Fruit fly (Drosophila melanogaster) S2 (cell line): Measurements from ENCODE around the gene h-cup.

Experiments
- CG8478 ChIP-seq: fragments of >200 bp; optimal IDR thresholded peaks from 2 replicates; lab custom pipeline; 2018
- CTCF ChIP-seq, 2 experiments: fragments of >200 bp; optimal IDR thresholded peaks; 2 replicates each; lab custom pipeline; 2018

The h-cup gene

DNA sequence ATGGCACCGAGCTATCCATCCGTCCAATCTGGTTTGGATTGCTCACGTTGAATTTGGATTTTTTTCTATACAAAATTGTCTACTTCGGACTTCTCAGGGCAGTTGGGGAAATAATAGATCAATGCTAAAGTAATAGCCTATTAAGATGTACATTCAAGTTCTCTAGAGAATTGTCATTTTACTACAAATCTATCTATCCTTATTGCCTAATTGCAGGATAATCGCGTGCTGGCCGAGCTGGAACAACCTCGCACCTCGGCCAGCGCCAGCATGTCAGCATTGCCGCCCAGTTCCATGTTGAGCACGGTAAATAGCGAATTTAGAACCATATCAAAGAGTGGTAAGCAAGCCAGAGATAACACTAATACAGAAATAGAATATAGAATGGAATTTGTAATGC lies at the start of gene h-cup:
h-cup (minus strand) TSS at position 101 of the 400 bp plus-strand sequence.
- TF ChIP-seq CTCF (optimal IDR thresholded peaks at IDR 0.05; lab: Kevin White, UChicago) (no peak), CG8478 (no peak)

DNA sequence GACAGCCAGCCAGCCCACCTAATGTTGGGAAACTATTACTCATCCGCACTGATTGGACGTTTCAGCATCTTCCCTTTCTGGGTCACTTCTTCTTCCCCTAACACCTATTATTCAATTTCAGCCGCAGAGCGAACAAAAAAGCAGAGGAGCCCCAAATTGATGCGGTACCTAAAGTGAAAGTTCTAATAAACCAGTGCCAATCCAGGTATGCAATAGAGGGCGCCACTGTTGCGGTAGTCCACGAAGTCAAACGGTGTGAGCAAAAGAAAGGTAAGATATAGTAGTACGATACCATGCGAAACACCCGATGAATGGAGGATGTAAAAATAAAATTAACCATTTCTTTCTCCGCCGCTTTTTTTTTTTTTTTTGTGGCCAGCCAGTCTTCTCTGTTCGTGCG lies 48.4 kb upstream of the h-cup start:
- TF ChIP-seq CG8478 (no peak), CTCF (optimal IDR thresholded peaks at IDR 0.05; lab: Kevin White, UChicago) (peak; percentile 71 to 75)

DNA sequence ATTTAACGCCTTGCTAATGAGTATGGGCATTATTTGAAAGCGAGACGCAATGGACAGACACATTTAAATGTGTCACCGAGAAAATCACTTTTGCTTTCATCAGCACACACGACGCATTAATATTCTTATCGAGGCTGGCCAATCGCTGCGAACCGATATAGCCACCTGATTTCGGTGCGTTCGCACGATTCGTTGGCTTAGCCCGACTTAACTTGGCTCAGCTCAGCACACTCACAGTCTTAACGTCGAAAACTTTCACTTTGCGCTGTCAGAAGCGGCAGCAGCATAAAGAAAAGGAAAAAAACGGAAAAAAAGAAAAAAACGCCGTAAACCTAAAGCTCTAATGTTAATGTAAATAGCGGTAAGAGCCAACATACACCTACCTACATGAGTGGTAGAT lies 47.6 kb upstream of the h-cup start:
- TF ChIP-seq CTCF (optimal IDR thresholded peaks at IDR 0.05; lab: Kevin White, UChicago) (no peak), CG8478 (no peak)

DNA sequence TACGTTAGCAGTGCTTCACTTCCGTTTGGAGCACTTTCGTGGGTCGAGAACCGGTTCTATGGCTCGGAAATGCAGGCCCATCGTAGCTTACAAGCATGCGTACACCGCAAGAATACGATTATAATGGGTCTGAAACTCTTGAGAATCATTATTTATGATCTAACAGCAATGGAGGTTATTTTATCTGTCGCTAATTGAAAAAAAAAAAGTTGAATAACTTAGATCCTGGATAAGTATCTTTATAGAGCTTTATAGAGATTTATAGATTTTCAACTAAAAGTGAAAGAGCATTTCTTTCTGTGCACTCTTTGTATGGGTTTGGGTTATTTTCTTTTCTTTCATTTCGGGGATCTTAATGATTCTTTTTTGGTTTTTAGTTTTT lies 45.1 kb upstream of the h-cup start:
- TF ChIP-seq CTCF (optimal IDR thresholded peaks at IDR 0.05; lab: Kevin White, UChicago) (no peak), CG8478 (no peak)

DNA sequence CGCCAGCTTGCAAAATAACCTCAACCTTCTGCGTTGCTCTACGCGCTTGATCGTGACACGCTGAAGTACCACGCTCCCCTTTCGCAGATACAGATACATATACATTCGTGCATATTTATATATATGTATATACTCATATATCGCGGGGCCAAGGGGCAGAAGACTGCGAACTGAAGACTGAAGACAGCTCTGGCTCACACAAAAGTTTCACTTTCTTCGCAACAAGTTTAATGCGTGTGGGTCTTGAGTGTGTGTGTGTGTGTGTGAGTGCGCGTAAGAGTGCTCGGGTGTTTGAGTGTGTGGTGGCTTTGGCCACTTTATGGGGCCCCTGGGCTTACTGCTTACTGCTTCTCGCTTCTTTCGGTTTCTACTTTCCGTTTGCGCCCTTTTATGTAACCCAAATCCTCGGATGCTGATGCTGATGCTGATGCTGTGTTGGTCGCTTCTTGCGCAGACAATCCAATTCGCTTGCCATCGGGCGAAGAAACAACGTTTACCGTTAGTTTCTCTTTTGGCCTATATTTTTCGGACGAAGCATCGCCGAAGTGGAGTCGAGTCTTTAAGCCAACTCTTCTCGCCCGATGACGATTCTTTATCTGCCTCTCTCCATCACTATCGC lies 44.6 kb upstream of the h-cup start:
- no peak for TF ChIP-seq CG8478
- TF ChIP-seq CTCF (optimal IDR thresholded peaks at IDR 0.05; lab: Kevin White, UChicago) = no peak

DNA sequence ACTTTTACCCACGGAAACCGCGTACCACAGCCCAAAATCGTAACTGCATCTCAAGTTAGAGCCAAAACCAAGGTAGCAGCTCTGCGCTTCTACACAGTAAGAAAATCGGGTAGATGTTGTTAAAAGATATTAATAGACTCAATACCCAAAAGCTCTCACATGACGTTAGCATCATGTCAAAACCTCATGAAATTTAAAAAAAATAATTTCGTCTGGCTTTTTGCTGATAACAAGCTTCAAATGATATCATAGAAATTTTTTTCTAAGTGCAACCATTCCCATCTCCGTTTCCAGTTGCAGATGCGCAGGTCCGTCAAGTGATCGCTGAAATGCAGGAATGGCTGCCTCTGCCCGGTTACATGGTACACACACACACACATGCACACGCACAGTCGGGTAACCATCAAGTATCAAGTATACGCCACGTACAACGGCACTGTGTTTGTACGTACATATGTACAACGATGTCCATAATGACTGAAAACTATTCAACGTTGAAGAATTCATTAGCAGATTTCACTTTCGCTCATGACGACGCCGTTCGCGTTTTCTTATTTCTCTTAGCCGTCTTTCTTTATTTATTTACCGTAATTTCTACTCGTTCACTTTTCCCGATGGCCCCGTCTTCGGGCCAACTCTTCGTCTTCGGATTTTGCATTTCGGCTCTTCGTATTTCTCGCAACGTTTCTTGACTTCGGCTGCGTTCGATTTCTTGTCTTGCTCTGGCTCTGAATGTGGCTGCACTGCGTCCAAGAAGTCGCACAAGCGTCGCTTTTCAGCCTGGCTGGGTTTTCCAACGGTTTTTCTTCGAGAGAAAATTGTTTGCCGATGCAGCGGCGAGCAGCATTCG lies 43.1 kb upstream of the h-cup start:
- TF ChIP-seq CG8478 (no peak), CTCF (optimal IDR thresholded peaks at IDR 0.05; lab: Kevin White, UChicago) (no peak)

DNA sequence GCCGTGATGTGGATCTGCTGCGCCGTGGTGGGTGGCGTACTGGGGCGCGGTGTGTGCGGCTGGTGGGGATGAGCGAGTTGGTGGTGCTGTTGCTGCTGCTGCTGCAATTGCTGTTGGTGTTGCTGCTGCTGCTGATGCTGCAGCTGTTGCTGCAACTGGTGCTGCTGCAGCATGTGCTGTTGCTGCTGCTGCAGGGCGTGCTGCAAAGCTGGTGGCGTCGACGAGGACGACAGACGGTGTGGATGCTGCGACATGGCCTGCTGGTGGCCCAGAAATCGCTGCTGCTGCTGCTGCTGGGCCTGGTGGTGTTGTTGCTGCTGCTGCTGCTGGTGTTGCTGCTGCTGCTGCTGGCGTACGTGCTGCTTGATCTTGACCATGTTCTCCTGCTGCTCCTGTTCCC lies 41.4 kb upstream of the h-cup start:
- TF ChIP-seq CG8478 (no peak), CTCF (optimal IDR thresholded peaks at IDR 0.05; lab: Kevin White, UChicago) (no peak)

DNA sequence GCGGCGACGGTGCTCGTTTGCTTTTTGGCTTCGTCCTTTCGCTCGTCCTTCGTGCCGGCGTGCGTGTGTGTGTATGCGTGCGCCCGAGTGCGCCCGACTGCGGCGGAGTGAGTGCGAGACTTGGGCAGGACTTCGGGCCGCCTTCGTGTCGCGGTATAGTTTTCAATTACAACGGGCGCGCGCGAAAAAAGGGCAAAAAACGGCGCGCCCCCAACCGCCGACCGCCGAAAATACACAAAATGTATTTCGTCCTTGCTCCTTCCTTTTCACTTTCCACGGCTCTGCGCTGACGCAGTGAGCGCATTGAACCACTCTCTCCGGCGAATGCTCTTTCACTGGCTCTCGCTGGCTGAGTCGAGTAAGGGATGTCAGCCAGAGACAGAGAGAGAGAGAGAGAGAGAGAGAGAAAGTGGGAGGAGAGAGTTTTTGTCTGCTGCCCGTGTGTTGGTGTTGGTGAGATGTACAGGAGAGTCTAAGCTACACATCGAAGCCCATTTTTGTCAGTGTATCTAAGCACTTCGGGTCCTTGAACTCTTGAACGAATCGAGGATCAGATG lies 37.7 kb upstream of the h-cup start:
- TF ChIP-seq CTCF (optimal IDR thresholded peaks at IDR 0.05; lab: Kevin White, UChicago) (no peak), CG8478 (no peak)

DNA sequence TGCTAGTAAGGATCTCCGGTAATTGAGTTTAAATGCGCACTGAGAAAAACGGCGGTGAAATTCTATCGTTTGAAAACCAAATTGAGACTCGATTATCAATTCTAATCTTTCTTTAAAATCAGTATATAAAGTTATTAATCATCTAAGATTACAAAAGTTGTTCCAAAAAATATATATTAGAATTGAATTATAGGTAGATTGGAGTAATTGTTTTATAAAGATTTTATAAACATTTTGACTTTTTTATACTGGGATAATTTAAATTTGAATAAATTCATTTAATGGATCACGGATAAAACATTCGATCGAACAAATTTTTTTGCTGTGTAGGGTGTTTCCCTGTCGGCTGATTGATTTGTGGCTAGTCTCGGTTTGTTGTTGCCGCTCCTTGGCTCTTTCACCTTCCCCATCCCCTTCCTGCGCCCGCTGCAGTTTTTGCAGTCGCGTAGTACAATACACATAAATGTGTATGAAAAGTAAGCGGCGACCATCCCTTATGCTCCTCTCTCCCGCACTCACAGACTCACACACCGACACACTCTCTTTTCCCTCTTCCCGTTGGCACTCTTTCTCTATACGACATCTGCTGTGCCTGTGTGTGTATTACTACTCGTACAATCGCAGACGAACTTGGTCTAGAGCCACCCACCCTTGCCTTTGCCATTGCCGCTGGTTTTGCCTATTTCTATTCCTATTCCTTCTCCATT lies 36.2 kb upstream of the h-cup start:
- no peak for TF ChIP-seq CG8478
- TF ChIP-seq CTCF (optimal IDR thresholded peaks at IDR 0.05; lab: Kevin White, UChicago) = no peak

DNA sequence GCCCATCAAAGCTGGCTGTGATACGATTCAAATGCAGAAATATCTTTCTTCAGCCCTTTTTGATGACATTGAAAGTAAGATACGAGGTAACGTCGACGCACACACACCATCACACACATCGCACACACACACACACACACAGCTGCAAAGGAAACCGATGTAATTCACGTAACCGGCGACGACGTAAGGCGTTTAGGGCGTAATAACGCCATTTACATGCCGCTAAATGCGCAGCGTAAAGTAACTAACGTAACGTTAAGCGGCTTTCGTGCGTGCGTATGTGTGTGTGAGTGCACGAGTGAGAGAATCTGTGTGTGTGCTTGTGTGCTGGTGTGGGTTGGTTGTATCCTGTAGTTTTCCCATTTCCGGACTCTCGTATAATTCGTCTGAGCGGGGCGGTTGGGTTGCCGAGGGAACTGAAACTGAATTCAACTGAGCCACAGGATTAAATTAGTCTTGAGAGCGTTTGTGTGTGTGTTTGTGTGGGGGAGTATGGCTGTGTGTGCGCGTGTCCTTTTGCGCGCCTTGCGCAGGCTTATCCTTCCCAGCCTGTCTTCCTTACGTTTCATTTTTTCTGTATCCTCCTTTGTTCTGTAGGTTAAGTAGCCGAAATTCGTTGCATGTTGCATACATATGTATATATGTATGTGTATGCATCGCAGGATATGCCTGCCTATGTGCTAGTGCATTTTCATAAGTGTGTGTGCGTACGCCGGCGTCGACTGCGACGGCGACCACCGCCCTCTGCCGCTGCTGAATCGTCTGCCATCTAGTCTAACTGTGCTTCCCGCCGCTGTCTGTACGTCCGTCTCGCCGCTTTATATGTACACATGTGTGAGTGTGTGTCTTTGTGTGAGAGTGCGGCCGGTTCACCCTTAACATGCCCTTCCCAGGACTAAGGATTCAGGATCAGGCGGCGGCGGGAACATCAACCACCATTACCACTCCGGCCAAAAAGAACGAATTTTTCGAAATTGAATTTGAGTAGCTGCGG lies 35.3 kb upstream of the h-cup start:
- no peak for TF ChIP-seq CG8478
- TF ChIP-seq CTCF (optimal IDR thresholded peaks at IDR 0.05; lab: Kevin White, UChicago) = no peak

DNA sequence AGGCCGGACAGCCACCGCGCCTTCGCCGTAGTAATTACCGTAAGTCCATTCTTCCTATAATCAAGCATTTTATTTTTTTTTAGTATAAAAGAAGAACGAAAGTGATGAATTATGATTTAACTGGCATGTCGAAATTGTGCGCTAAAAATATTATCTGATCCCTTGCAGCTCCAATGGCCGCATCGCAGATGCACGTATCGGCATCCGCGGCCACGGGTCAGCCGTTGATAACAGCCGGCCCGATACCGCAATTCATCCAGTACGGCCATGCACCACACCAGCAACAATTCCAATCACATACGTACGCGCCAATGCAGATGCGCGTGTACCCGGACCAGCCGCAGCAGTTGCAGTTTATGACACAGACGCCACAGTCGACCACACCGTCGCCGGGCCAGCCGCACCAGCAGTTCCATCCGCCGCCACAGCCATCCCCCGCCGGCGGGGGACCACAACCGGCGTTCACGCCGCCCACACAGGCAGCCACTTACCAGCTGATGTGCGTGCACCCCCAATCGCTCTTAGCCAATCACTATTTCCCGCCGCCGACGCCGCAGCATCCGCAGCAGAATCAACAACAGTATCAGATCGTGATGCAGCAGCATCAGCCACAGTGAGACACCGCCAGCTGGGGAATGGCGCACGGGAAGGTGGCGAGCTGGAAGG lies 32.3 kb upstream of the h-cup start:
- TF ChIP-seq CTCF (optimal IDR thresholded peaks at IDR 0.05; lab: Kevin White, UChicago) (no peak), CG8478 (no peak)

DNA sequence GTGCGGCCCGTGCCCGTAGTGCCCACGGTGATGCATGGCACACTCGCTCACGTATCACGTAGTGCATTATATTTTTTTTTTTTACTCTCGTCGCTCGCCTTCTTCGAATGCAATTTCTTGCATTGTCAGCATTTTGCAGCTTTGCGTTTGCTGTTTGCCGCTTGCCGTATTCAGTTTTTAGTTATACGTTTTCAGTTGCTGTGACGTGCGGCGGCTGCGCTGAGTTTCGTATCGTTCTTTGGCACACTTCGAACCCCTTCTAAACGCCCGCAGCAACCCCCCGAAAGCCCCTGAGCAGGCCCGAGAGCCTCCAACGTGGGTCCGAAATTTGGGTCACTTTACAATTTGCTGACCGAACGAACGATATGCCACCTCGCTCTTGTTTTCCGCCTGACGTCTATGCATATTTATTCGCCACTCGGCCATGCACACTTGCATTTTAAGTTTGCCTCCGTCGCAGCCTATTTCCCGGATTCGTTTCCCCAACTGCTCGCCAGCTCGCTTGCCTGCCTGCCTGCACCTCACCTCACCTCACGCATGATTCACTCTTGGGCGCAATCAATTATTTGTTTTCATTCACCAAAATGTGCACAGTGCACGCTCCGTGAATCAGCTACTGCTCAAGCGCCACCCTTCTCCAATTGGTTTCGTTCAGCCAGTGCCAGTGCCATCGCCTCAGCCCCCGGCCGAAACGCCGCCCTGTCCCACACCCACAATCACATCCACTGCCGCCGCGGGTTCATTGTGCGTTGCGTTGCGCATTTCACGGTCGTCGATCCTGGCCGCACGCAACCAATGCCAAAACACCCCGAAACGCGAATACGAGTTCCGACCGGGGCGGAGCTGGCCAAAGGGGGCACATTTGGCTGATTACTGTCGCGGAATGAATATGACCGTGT lies 28.2 kb upstream of the h-cup start:
- TF ChIP-seq CTCF (optimal IDR thresholded peaks at IDR 0.05; lab: Kevin White, UChicago) (no peak), CG8478 (no peak)
